Fruit fly (Drosophila melanogaster) whole organism, embryonic: ENCODE measurements around the gene Alms1a.

ENCODE experiments used
- Ada2b ChIP-seq: fragments of 200-800 bp; sonication (Bioruptor generic); IDR thresholded peaks from 2 replicates; pipeline ENCODE4 v1.3.6; 2022; ENCODE audit warnings: missing biosample characterization, missing genetic modification characterization
- Bdp1 ChIP-seq: fragments of 200-800 bp; sonication (Bioruptor generic); optimal IDR thresholded peaks from 3 replicates; lab custom pipeline; 2016; ENCODE audit warnings: missing biosample characterization, missing genetic modification characterization
- CG10366 ChIP-seq: fragments of 200-800 bp; sonication (Bioruptor generic); IDR thresholded peaks from 2 replicates; pipeline ENCODE4 v1.3.6; 2022; ENCODE audit warnings: missing biosample characterization, missing genetic modification characterization
- CG11723 ChIP-seq: fragments of 200-800 bp; sonication (Bioruptor generic); optimal IDR thresholded peaks from 2 replicates; lab custom pipeline; 2017; ENCODE audit warnings: missing biosample characterization, mild to moderate bottlenecking, missing genetic modification characterization
- CG12219 ChIP-seq: fragments of 200-800 bp; sonication (Bioruptor generic); optimal IDR thresholded peaks from 3 replicates; lab custom pipeline; 2018; ENCODE audit warnings: missing biosample characterization, mild to moderate bottlenecking, missing genetic modification characterization
- CG12769 ChIP-seq: fragments of 200-800 bp; sonication (Bioruptor generic); optimal IDR thresholded peaks from 2 replicates; lab custom pipeline; 2019; ENCODE audit warnings: missing biosample characterization, mild to moderate bottlenecking, missing genetic modification characterization, moderate library complexity
- CG13287 ChIP-seq: fragments of 200-800 bp; sonication (Bioruptor generic); IDR thresholded peaks from 2 replicates; pipeline ENCODE4 v1.3.6; 2022; ENCODE audit warnings: missing biosample characterization, missing genetic modification characterization; ENCODE audit not compliant: partially characterized antibody
- CG13424 ChIP-seq: fragments of 200-800 bp; sonication (Bioruptor generic); optimal IDR thresholded peaks from 2 replicates; lab custom pipeline; 2019; ENCODE audit warnings: missing biosample characterization, mild to moderate bottlenecking, missing genetic modification characterization, moderate library complexity
- CG14441 ChIP-seq: fragments of 200-800 bp; sonication (Bioruptor generic); IDR thresholded peaks from 2 replicates; pipeline ENCODE4 v1.3.6; 2022; ENCODE audit warnings: missing biosample characterization, missing genetic modification characterization
- CG1529 ChIP-seq: fragments of 200-800 bp; sonication (Bioruptor generic); optimal IDR thresholded peaks from 3 replicates; lab custom pipeline; 2018; ENCODE audit warnings: missing biosample characterization, missing genetic modification characterization
- CG15514 ChIP-seq: fragments of 200-800 bp; sonication (Bioruptor generic); optimal IDR thresholded peaks from 3 replicates; lab custom pipeline; 2017; ENCODE audit warnings: missing biosample characterization, missing genetic modification characterization, mild to moderate bottlenecking, moderate library complexity, missing genetic modification reagents
- CG18262 ChIP-seq: fragments of 200-800 bp; optimal IDR thresholded peaks from 3 replicates; lab custom pipeline; 2019; ENCODE audit warnings: missing biosample characterization, mild to moderate bottlenecking, missing genetic modification characterization, moderate library complexity
- CG18599 ChIP-seq: fragments of 200-800 bp; sonication (Bioruptor generic); optimal IDR thresholded peaks from 3 replicates; lab custom pipeline; 2017; ENCODE audit warnings: missing biosample characterization, missing genetic modification characterization, mild to moderate bottlenecking, moderate library complexity, missing genetic modification reagents
- CG2202 ChIP-seq: fragments of 200-800 bp; sonication (Bioruptor generic); optimal IDR thresholded peaks from 2 replicates; lab custom pipeline; 2018; ENCODE audit warnings: missing biosample characterization, mild to moderate bottlenecking, missing genetic modification characterization
- CG2678 ChIP-seq: fragments of 200-800 bp; sonication (Bioruptor generic); optimal IDR thresholded peaks from 3 replicates; lab custom pipeline; 2019; ENCODE audit warnings: missing biosample characterization, mild to moderate bottlenecking, missing genetic modification characterization, moderate library complexity
- CG30431 ChIP-seq: fragments of 200-800 bp; sonication (Bioruptor generic); optimal IDR thresholded peaks from 2 replicates; lab custom pipeline; 2017; ENCODE audit warnings: missing biosample characterization, missing genetic modification characterization
- CG32767 ChIP-seq: fragments of 200-800 bp; sonication (Bioruptor generic); IDR thresholded peaks from 2 replicates; pipeline ENCODE4 v1.3.6; 2022; ENCODE audit warnings: missing biosample characterization, missing genetic modification characterization
- CG33213 ChIP-seq: fragments of 200-800 bp; sonication (Bioruptor generic); optimal IDR thresholded peaks from 3 replicates; lab custom pipeline; 2016; ENCODE audit warnings: missing biosample characterization, missing genetic modification characterization
- CG4617 ChIP-seq: fragments of 200-800 bp; sonication (Bioruptor generic); optimal IDR thresholded peaks from 3 replicates; lab custom pipeline; 2016; ENCODE audit warnings: missing biosample characterization, missing genetic modification characterization, borderline replicate concordance
- CG6654 ChIP-seq: fragments of 200-800 bp; sonication (Bioruptor generic); optimal IDR thresholded peaks from 2 replicates; lab custom pipeline; 2017; ENCODE audit warnings: missing biosample characterization, mild to moderate bottlenecking, missing genetic modification characterization
- CG6689 ChIP-seq: fragments of 200-800 bp; sonication (Bioruptor generic); IDR thresholded peaks from 2 replicates; pipeline ENCODE4 v1.3.6; 2022; ENCODE audit warnings: missing biosample characterization, missing genetic modification characterization
- CG7556 ChIP-seq: fragments of 200-800 bp; sonication (Bioruptor generic); optimal IDR thresholded peaks from 2 replicates; lab custom pipeline; 2017; ENCODE audit warnings: missing biosample characterization, mild to moderate bottlenecking, missing genetic modification characterization
- CG7928 ChIP-seq: fragments of 200-800 bp; sonication (Bioruptor generic); optimal IDR thresholded peaks from 2 replicates; lab custom pipeline; 2017; ENCODE audit warnings: missing biosample characterization, mild to moderate bottlenecking, missing genetic modification characterization
- CG8359 ChIP-seq: fragments of 200-800 bp; sonication (Bioruptor generic); optimal IDR thresholded peaks from 2 replicates; lab custom pipeline; 2017; ENCODE audit warnings: missing biosample characterization, mild to moderate bottlenecking, missing genetic modification characterization, borderline replicate concordance
- CHES-1-like ChIP-seq: fragments of 200-800 bp; sonication (Bioruptor generic); optimal IDR thresholded peaks from 2 replicates; lab custom pipeline; 2016; ENCODE audit warnings: missing biosample characterization, missing genetic modification characterization
- D19B ChIP-seq: fragments of 200-800 bp; sonication (Bioruptor generic); optimal IDR thresholded peaks from 2 replicates; lab custom pipeline; 2017; ENCODE audit warnings: missing biosample characterization, mild to moderate bottlenecking, missing genetic modification characterization
- Dad ChIP-seq: fragments of 200-800 bp; sonication (Bioruptor generic); optimal IDR thresholded peaks from 3 replicates; lab custom pipeline; 2016; ENCODE audit warnings: missing biosample characterization, missing genetic modification characterization
- GATAe ChIP-seq: fragments of 200-800 bp; sonication (Bioruptor generic); conservative IDR thresholded peaks from 2 replicates; pipeline ENCODE4 v1.3.6; 2022; ENCODE audit warnings: missing biosample characterization, missing genetic modification characterization
- MTF-1 ChIP-seq: fragments of 200-800 bp; sonication (Bioruptor generic); optimal IDR thresholded peaks from 2 replicates; lab custom pipeline; 2018; ENCODE audit warnings: missing biosample characterization, mild to moderate bottlenecking, missing genetic modification characterization, borderline replicate concordance
- Meics ChIP-seq: fragments of 200-800 bp; sonication (Bioruptor generic); optimal IDR thresholded peaks from 2 replicates; lab custom pipeline; 2017; ENCODE audit warnings: missing biosample characterization, mild to moderate bottlenecking, missing genetic modification characterization
- Nf-YA ChIP-seq: fragments of 200-800 bp; sonication (Bioruptor generic); IDR thresholded peaks from 2 replicates; pipeline ENCODE4 v1.3.6; 2022; ENCODE audit warnings: missing biosample characterization, missing genetic modification characterization
- Poxn ChIP-seq: fragments of 200-800 bp; sonication (Bioruptor generic); IDR thresholded peaks from 2 replicates; pipeline ENCODE4 v1.3.6; 2022; ENCODE audit warnings: missing biosample characterization, missing genetic modification characterization
- Sox102F ChIP-seq: fragments of 200-800 bp; sonication (Bioruptor generic); optimal IDR thresholded peaks from 2 replicates; lab custom pipeline; 2018; ENCODE audit warnings: missing biosample characterization, mild to moderate bottlenecking, missing genetic modification characterization, moderate library complexity
- Sry-β ChIP-seq: fragments of 200-800 bp; sonication (Bioruptor generic); optimal IDR thresholded peaks from 2 replicates; lab custom pipeline; 2018; ENCODE audit warnings: missing biosample characterization, mild to moderate bottlenecking, missing genetic modification characterization, moderate library complexity
- TFAM ChIP-seq: fragments of 200-800 bp; sonication (Bioruptor generic); optimal IDR thresholded peaks from 2 replicates; lab custom pipeline; 2017; ENCODE audit warnings: missing biosample characterization, missing genetic modification characterization, inconsistent platforms
- Taf1 ChIP-seq: fragments of 200-800 bp; sonication (Bioruptor generic); IDR thresholded peaks from 2 replicates; pipeline ENCODE4 v1.3.6; 2022; ENCODE audit warnings: missing biosample characterization, missing genetic modification characterization
- bowl ChIP-seq: fragments of 200-800 bp; sonication (Bioruptor generic); IDR thresholded peaks from 2 replicates; pipeline ENCODE4 v1.3.6; 2022; ENCODE audit warnings: missing biosample characterization, missing genetic modification characterization
- btn ChIP-seq: fragments of 200-800 bp; sonication (Bioruptor generic); optimal IDR thresholded peaks from 2 replicates; lab custom pipeline; 2016; ENCODE audit warnings: missing biosample characterization, missing genetic modification characterization
- caup ChIP-seq: fragments of 200-800 bp; sonication (Bioruptor generic); optimal IDR thresholded peaks from 3 replicates; lab custom pipeline; 2017; ENCODE audit warnings: missing biosample characterization, mild to moderate bottlenecking, missing genetic modification characterization, moderate library complexity; ENCODE audit not compliant: severe bottlenecking
- exex ChIP-seq: fragments of 200-800 bp; sonication (Bioruptor generic); optimal IDR thresholded peaks from 4 replicates; lab custom pipeline; 2018; ENCODE audit warnings: missing biosample characterization, mild to moderate bottlenecking, missing genetic modification characterization, moderate library complexity
- eyg ChIP-seq: fragments of 200-800 bp; sonication (Bioruptor generic); optimal IDR thresholded peaks from 3 replicates; lab custom pipeline; 2016; ENCODE audit warnings: missing biosample characterization, missing genetic modification characterization
- fu2 ChIP-seq: fragments of 200-800 bp; sonication (Bioruptor generic); optimal IDR thresholded peaks from 2 replicates; lab custom pipeline; 2016; ENCODE audit warnings: missing biosample characterization, missing genetic modification characterization
- hbn ChIP-seq: fragments of 200-800 bp; sonication (Bioruptor generic); IDR thresholded peaks from 2 replicates; pipeline ENCODE4 v1.3.6; 2022; ENCODE audit warnings: missing biosample characterization, missing genetic modification characterization; ENCODE audit not compliant: partially characterized antibody
- klu ChIP-seq: fragments of 200-800 bp; sonication (Bioruptor generic); IDR thresholded peaks from 2 replicates; pipeline ENCODE4 v1.3.6; 2022; ENCODE audit warnings: missing biosample characterization, missing genetic modification characterization
- lilli ChIP-seq: fragments of 200-800 bp; sonication (Bioruptor generic); optimal IDR thresholded peaks from 3 replicates; lab custom pipeline; 2016; ENCODE audit warnings: missing biosample characterization, missing genetic modification characterization
- mld ChIP-seq: fragments of 200-800 bp; sonication (Bioruptor generic); IDR thresholded peaks from 3 replicates; pipeline ENCODE4 v1.3.6; 2022; ENCODE audit warnings: missing biosample characterization, missing genetic modification characterization; ENCODE audit not compliant: partially characterized antibody
- phol ChIP-seq: fragments of 200-800 bp; sonication (Bioruptor generic); optimal IDR thresholded peaks from 3 replicates; lab custom pipeline; 2018; ENCODE audit warnings: missing biosample characterization, mild to moderate bottlenecking, missing genetic modification characterization, moderate library complexity
- tx ChIP-seq: fragments of 200-800 bp; sonication (Bioruptor generic); optimal IDR thresholded peaks from 2 replicates; lab custom pipeline; 2016; ENCODE audit warnings: missing biosample characterization, missing genetic modification characterization
- z ChIP-seq: fragments of 200-800 bp; sonication (Bioruptor generic); IDR thresholded peaks from 3 replicates; pipeline ENCODE4 v1.3.6; 2022; ENCODE audit warnings: missing biosample characterization, missing genetic modification characterization

The Alms1a gene

dm6 chrX:4679813-4680381 lies 44.1 kb upstream of the Alms1a start (continued):
- TF ChIP-seq CG11723 (GFP tag; lab: Kevin White, UChicago) (peak; percentile 7), klu (no peak), tx (GFP tag; lab: Kevin White, UChicago) (peak; percentile 20), Dad (GFP tag; lab: Kevin White, UChicago) (no peak), CG32767 (no peak; the same call in 1 of the 2 replicates), CG7928 (peak; percentile 13), eyg (GFP tag; lab: Kevin White, UChicago) (no peak), CG13424 (tag; lab: Kevin White, UChicago) (peak; percentile 68), CG18262 (peak; percentile 57), Meics (GFP tag; lab: Kevin White, UChicago) (peak; percentile 57), exex (tag; lab: Kevin White, UChicago) (peak; percentile 30), caup (peak; percentile 59), Taf1 (no peak; the same call in 1 of the 2 replicates), CG10366 (peak; percentile 50), TFAM (GFP tag; lab: Kevin White, UChicago) (no peak), GATAe (GFP tag; lab: Robert Waterston, UW) (no peak), Ada2b (GFP tag; lab: Robert Waterston, UW) (no peak; the same call in 1 of the 2 replicates), CG18599 (GFP tag; lab: Kevin White, UChicago) (peak; percentile 53), btn (GFP tag; lab: Kevin White, UChicago) (peak; percentile 55), mld (GFP tag; lab: Robert Waterston, UW) (no peak), lilli (GFP tag; lab: Kevin White, UChicago) (peak; percentile 70), CG2202 (tag; lab: Kevin White, UChicago) (no peak), CG14441 (peak; percentile 48; the same call in 1 of the 2 replicates), CHES-1-like (GFP tag; lab: Kevin White, UChicago) (peak; percentile 33), Nf-YA (GFP tag; lab: Robert Waterston, UW) (no peak), z (GFP tag; lab: Robert Waterston, UW) (no peak), Poxn (GFP tag; lab: Robert Waterston, UW) (no peak), CG4617 (GFP tag; lab: Kevin White, UChicago) (no peak), phol (tag; lab: Kevin White, UChicago) (peak; percentile 58), CG6689 (GFP tag; lab: Robert Waterston, UW) (peak; percentile 71), CG2678 (tag; lab: Kevin White, UChicago) (peak; percentile 70), Sry-β (GFP tag; lab: Kevin White, UChicago) (no peak), CG13287 (GFP tag; lab: Robert Waterston, UW) (no peak), CG1529 (GFP tag; lab: Kevin White, UChicago) (no peak), CG6654 (GFP tag; lab: Kevin White, UChicago) (peak; percentile 3), CG12219 (GFP tag; lab: Kevin White, UChicago) (peak; percentile 47), CG12769 (no peak), Bdp1 (GFP tag; lab: Kevin White, UChicago) (no peak), MTF-1 (no peak), CG8359 (no peak), CG15514 (peak; percentile 18), hbn (GFP tag; lab: Robert Waterston, UW) (no peak), CG33213 (GFP tag; lab: Kevin White, UChicago) (peak; percentile 11), D19B (GFP tag; lab: Kevin White, UChicago) (peak; percentile 37), CG30431 (GFP tag; lab: Kevin White, UChicago) (peak; percentile 2), fu2 (GFP tag; lab: Kevin White, UChicago) (peak; percentile 46), CG7556 (GFP tag; lab: Kevin White, UChicago) (peak; percentile 50), Sox102F (GFP tag; lab: Kevin White, UChicago) (peak; percentile 64), bowl (peak; percentile 38; the same call in 1 of the 2 replicates)
